Worm (Caenorhabditis elegans) whole organism, L4/young adult: ENCODE results near the gene btb-19.

Experiments
- W03F9.2 ChIP-seq: fragments of 150-350 bp; optimal IDR thresholded peaks from 2 replicates; lab custom pipeline; 2014; ENCODE audit warnings: missing biosample characterization, missing genetic modification characterization
- dao-5 ChIP-seq: sonication (generic microtip); optimal IDR thresholded peaks from 2 replicates; lab custom pipeline; 2016; ENCODE audit warnings: missing genotype, missing genetic modification characterization, moderate library complexity, missing compliant biosample characterization

DNA sequence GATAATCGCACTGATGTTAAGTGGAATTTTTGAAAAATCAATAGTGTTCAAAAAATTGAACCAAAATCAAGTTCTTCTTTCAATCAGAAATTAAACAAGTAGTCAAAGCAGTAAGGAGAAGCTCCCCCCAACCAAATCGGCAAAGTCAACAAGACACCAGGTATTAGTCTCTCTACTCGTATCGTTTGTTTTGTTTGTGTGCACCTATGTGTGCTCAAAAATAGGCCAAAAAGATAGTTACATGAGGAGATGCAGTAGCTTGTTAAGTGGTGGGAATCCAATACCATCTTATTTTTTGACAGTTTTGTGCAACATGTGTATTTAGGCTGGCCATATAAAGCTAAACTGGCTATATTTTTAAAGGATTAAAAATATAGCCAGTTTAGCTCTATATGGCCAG is 15.7 kb downstream of the btb-19 start, which contains the start of gene K10H10.12:
- TF ChIP-seq dao-5 (tag; lab: Kevin White, UChicago), result no peak
- TF ChIP-seq W03F9.2, result no peak
